Fruit fly (Drosophila melanogaster): ENCODE data around the gene CG6508.
A peak's percentile ranks its signal among the peaks of the same experiment; 100 is the strongest.

CG6508 gene

dm6 chr2L:10850320-10850990 is 31.5 kb downstream of the CG6508 start, which contains the start of gene porin (continued):
- TF ChIP-seq MESR4 (GFP tag; optimal IDR thresholded peaks at IDR 0.05) (peak; percentile 94), CG11696 (GFP tag; IDR thresholded peaks at IDR 0.05) (no peak), pzg (GFP tag; optimal IDR thresholded peaks at IDR 0.05) (peak; percentile 96), E2f2 (GFP tag; IDR thresholded peaks at IDR 0.05) (peak; percentile 71), gsb-n (tag; optimal IDR thresholded peaks at IDR 0.05) (peak; percentile 1), CG16813 (GFP tag; IDR thresholded peaks at IDR 0.05; ENCODE audit: partially characterized antibody) (no peak), Blimp-1 (GFP tag; optimal IDR thresholded peaks at IDR 0.05) (no peak), CG13296 (GFP tag; optimal IDR thresholded peaks at IDR 0.05) (peak; percentile 33), Stat92E (GFP tag; optimal IDR thresholded peaks at IDR 0.05) (peak in 1 of 3 experiments; percentile 69), CG9727 (GFP tag; optimal IDR thresholded peaks at IDR 0.05) (peak; percentile 2), CG34422 (GFP tag; IDR thresholded peaks at IDR 0.05) (peak; percentile 67; the same call in 1 of the 3 replicates), CG18599 (GFP tag; optimal IDR thresholded peaks at IDR 0.05) (peak; percentile 1), Chrac-16 (GFP tag; optimal IDR thresholded peaks at IDR 0.05) (no peak), YL-1 (GFP tag; optimal IDR thresholded peaks at IDR 0.05) (peak; percentile 97), CG5245 (GFP tag; optimal IDR thresholded peaks at IDR 0.05) (no peak), Oli (tag; optimal IDR thresholded peaks at IDR 0.05) (no peak), Nf-YB (GFP tag; optimal IDR thresholded peaks at IDR 0.05) (peak; percentile 9), pfk (GFP tag; optimal IDR thresholded peaks at IDR 0.05) (peak; percentile 62), hb (GFP tag; IDR thresholded peaks at IDR 0.05; ENCODE audit: partially characterized antibody) (no peak), CG1603 (tag; optimal IDR thresholded peaks at IDR 0.05) (peak; percentile 84), gro (GFP tag; optimal IDR thresholded peaks at IDR 0.05) (peak; percentile 37), jigr1 (GFP tag; IDR thresholded peaks at IDR 0.05) (no peak), Sry-δ (GFP tag; optimal IDR thresholded peaks at IDR 0.05) (peak; percentile 50), CG32532 (GFP tag; IDR thresholded peaks at IDR 0.05) (no peak), CG4820 (GFP tag; optimal IDR thresholded peaks at IDR 0.05) (peak; percentile 4), CG6854 (GFP tag; optimal IDR thresholded peaks at IDR 0.05) (peak; percentile 10), stwl (tag; optimal IDR thresholded peaks at IDR 0.05) (peak; percentile 79), Meics (GFP tag; optimal IDR thresholded peaks at IDR 0.05) (peak; percentile 15), CG2712 (tag; optimal IDR thresholded peaks at IDR 0.05) (peak; percentile 48), shn (GFP tag; optimal IDR thresholded peaks at IDR 0.05) (no peak), CG14710 (tag; optimal IDR thresholded peaks at IDR 0.05) (peak; percentile 65), Kr (GFP tag; optimal IDR thresholded peaks at IDR 0.05) (no peak), dm (GFP tag; optimal IDR thresholded peaks at IDR 0.05) (peak; percentile 82), CG17385 (GFP tag; optimal IDR thresholded peaks at IDR 0.05) (peak; percentile 77), onecut (GFP tag; IDR thresholded peaks at IDR 0.05) (peak; percentile 61; the same call in 1 of the 2 replicates), CoRest (tag; optimal IDR thresholded peaks at IDR 0.05) (peak; percentile 66), CG7745 (tag; optimal IDR thresholded peaks at IDR 0.05) (peak; percentile 21), insv (GFP tag; optimal IDR thresholded peaks at IDR 0.05) (peak in 1 of 2 experiments; percentile 41), CG18262 (tag; optimal IDR thresholded peaks at IDR 0.05) (no peak), bbx (GFP tag; IDR thresholded peaks at IDR 0.05; ENCODE audit: partially characterized antibody) (peak; percentile 67), tna (GFP tag; IDR thresholded peaks at IDR 0.05; ENCODE audit: partially characterized antibody) (no peak), CG1529 (GFP tag; optimal IDR thresholded peaks at IDR 0.05) (no peak), ara (GFP tag; IDR thresholded peaks at IDR 0.05) (peak; percentile 16; the same call in 1 of the 2 replicates), Lhr (GFP tag; optimal IDR thresholded peaks at IDR 0.05) (peak; percentile 84), CG15479 (GFP tag; optimal IDR thresholded peaks at IDR 0.05) (peak; percentile 70), CG15269 (tag; optimal IDR thresholded peaks at IDR 0.05) (no peak), Jarid2 (GFP tag; optimal IDR thresholded peaks at IDR 0.05) (peak; percentile 60), CG2678 (tag; optimal IDR thresholded peaks at IDR 0.05) (peak; percentile 7)
